Fruit fly (Drosophila melanogaster): ENCODE measurements around the gene alpha-Est10.
A peak's percentile ranks its signal among the peaks of the same experiment; 100 is the strongest.

Gene alpha-Est10

dm6 chr3R:7515599-7516069 is 22.0 kb upstream of the alpha-Est10 start, which contains the start of gene alpha-Est8 (continued):
- no peak for TF ChIP-seq HLHmδ (GFP tag; optimal IDR thresholded peaks at IDR 0.05)
- no peak for TF ChIP-seq tup (GFP tag; optimal IDR thresholded peaks at IDR 0.05)
- no peak for TF ChIP-seq NfI (GFP tag; optimal IDR thresholded peaks at IDR 0.05)
- TF ChIP-seq CG2678 (tag; optimal IDR thresholded peaks at IDR 0.05) = peak; percentile 51
- no peak for TF ChIP-seq CG3407 (GFP tag; optimal IDR thresholded peaks at IDR 0.05)
- TF ChIP-seq zen2 (GFP tag; IDR thresholded peaks at IDR 0.05; ENCODE audit: partially characterized antibody) = no peak
- TF ChIP-seq kah (GFP tag; optimal IDR thresholded peaks at IDR 0.05) = no peak
- TF ChIP-seq Sin3A (optimal IDR thresholded peaks at IDR 0.05) = no peak
- TF ChIP-seq CG6175 (GFP tag; IDR thresholded peaks at IDR 0.05) = no peak
- peak; percentile 73 for TF ChIP-seq Bgb (GFP tag; IDR thresholded peaks at IDR 0.05; ENCODE audit: partially characterized antibody)
- peak; percentile 29 for TF ChIP-seq unpg (GFP tag; optimal IDR thresholded peaks at IDR 0.05)
- no peak for TF ChIP-seq hth (optimal IDR thresholded peaks at IDR 0.05)
- no peak for TF ChIP-seq grn (GFP tag; optimal IDR thresholded peaks at IDR 0.05)
- TF ChIP-seq Elba2 (GFP tag; optimal IDR thresholded peaks at IDR 0.05) = no peak
- peak; percentile 1 for TF ChIP-seq scrt (GFP tag; optimal IDR thresholded peaks at IDR 0.05)
- TF ChIP-seq so (GFP tag; IDR thresholded peaks at IDR 0.05) = no peak
- no peak for TF ChIP-seq gce (GFP tag; IDR thresholded peaks at IDR 0.05)
- no peak for TF ChIP-seq Doc2 (GFP tag; IDR thresholded peaks at IDR 0.05)
- no peak for TF ChIP-seq oc (tag; optimal IDR thresholded peaks at IDR 0.05)
- peak; percentile 32 for TF ChIP-seq CG15269 (tag; optimal IDR thresholded peaks at IDR 0.05)
- TF ChIP-seq eyg (GFP tag; optimal IDR thresholded peaks at IDR 0.05) = no peak
- no peak for TF ChIP-seq CG12155 (GFP tag; optimal IDR thresholded peaks at IDR 0.05)
- TF ChIP-seq dan (GFP tag; IDR thresholded peaks at IDR 0.05) = no peak
- TF ChIP-seq unc-4 (GFP tag; IDR thresholded peaks at IDR 0.05; ENCODE audit: partially characterized antibody) = no peak
- TF ChIP-seq org-1 (GFP tag; optimal IDR thresholded peaks at IDR 0.05) = no peak
- no peak for TF ChIP-seq CG1792 (GFP tag; optimal IDR thresholded peaks at IDR 0.05)
- no peak for TF ChIP-seq dmrt99B (tag; optimal IDR thresholded peaks at IDR 0.05)
- TF ChIP-seq CG9215 (GFP tag; IDR thresholded peaks at IDR 0.05) = no peak
- no peak for TF ChIP-seq CG6791 (GFP tag; IDR thresholded peaks at IDR 0.05; ENCODE audit: partially characterized antibody)
- TF ChIP-seq Ravus (GFP tag; IDR thresholded peaks at IDR 0.05) = no peak
- no peak for TF ChIP-seq CG5953 (GFP tag; IDR thresholded peaks at IDR 0.05)
- TF ChIP-seq Hr51 (GFP tag; optimal IDR thresholded peaks at IDR 0.05) = no peak
- TF ChIP-seq CG12659 (GFP tag; optimal IDR thresholded peaks at IDR 0.05) = no peak
- TF ChIP-seq CG30431 (GFP tag; optimal IDR thresholded peaks at IDR 0.05) = no peak
- no peak for TF ChIP-seq Mad (GFP tag; optimal IDR thresholded peaks at IDR 0.05)
- no peak for TF ChIP-seq CG3838 (GFP tag; optimal IDR thresholded peaks at IDR 0.05)
- no peak for TF ChIP-seq prd (optimal IDR thresholded peaks at IDR 0.05)
- no peak for TF ChIP-seq prd (GFP tag; IDR thresholded peaks at IDR 0.05)
- TF ChIP-seq trh (GFP tag; optimal IDR thresholded peaks at IDR 0.05) = no peak
- TF ChIP-seq sc (optimal IDR thresholded peaks at IDR 0.05) = no peak
- TF ChIP-seq sc (GFP tag; optimal IDR thresholded peaks at IDR 0.05) = no peak
- no peak for TF ChIP-seq pnt (GFP tag; optimal IDR thresholded peaks at IDR 0.05)
- TF ChIP-seq lmd (GFP tag; IDR thresholded peaks at IDR 0.05) = no peak
- TF ChIP-seq Dip3 (GFP tag; optimal IDR thresholded peaks at IDR 0.05) = no peak
- TF ChIP-seq CG3065 (GFP tag; optimal IDR thresholded peaks at IDR 0.05) = no peak
- TF ChIP-seq jigr1 (GFP tag; IDR thresholded peaks at IDR 0.05) = no peak
- TF ChIP-seq Ptx1 (GFP tag; IDR thresholded peaks at IDR 0.05) = no peak
- no peak for TF ChIP-seq klu (GFP tag; IDR thresholded peaks at IDR 0.05)
- no peak for TF ChIP-seq CG2712 (tag; optimal IDR thresholded peaks at IDR 0.05)
- peak; percentile 52 for TF ChIP-seq lab (GFP tag; optimal IDR thresholded peaks at IDR 0.05)
- TF ChIP-seq p53 (GFP tag; optimal IDR thresholded peaks at IDR 0.05) = no peak
- no peak for TF ChIP-seq CG6689 (GFP tag; IDR thresholded peaks at IDR 0.05)
- TF ChIP-seq H2.0 (GFP tag; IDR thresholded peaks at IDR 0.05) = no peak
